Fruit fly (Drosophila melanogaster) whole organism, embryonic: ENCODE results near the gene CG33654.

Source experiments
- Ada2b ChIP-seq: fragments of 200-800 bp; sonication (Bioruptor generic); IDR thresholded peaks from 2 replicates; pipeline ENCODE4 v1.3.6; 2022; ENCODE audit warnings: missing biosample characterization, missing genetic modification characterization
- Bteb2 ChIP-seq: fragments of 200-800 bp; sonication (Bioruptor generic); optimal IDR thresholded peaks from 2 replicates; lab custom pipeline; 2016; ENCODE audit warnings: missing biosample characterization, missing genetic modification characterization
- CG1024 ChIP-seq: fragments of 200-800 bp; sonication (Bioruptor generic); IDR thresholded peaks from 2 replicates; pipeline ENCODE4 v1.3.6; 2022; ENCODE audit warnings: missing biosample characterization, missing genetic modification characterization
- CG11093 ChIP-seq: fragments of 200-800 bp; sonication (Bioruptor generic); IDR thresholded peaks from 3 replicates; pipeline ENCODE4 v1.3.6; 2022; ENCODE audit warnings: missing biosample characterization, missing genetic modification characterization
- CG12104 ChIP-seq: fragments of 200-800 bp; sonication (Bioruptor generic); optimal IDR thresholded peaks from 3 replicates; lab custom pipeline; 2016; ENCODE audit warnings: missing biosample characterization, missing genetic modification characterization
- CG15073 ChIP-seq: fragments of 200-800 bp; sonication (Bioruptor generic); optimal IDR thresholded peaks from 2 replicates; lab custom pipeline; 2016; ENCODE audit warnings: missing biosample characterization, missing genetic modification characterization
- CG2712 ChIP-seq: fragments of 200-800 bp; optimal IDR thresholded peaks from 3 replicates; lab custom pipeline; 2019; ENCODE audit warnings: missing biosample characterization, mild to moderate bottlenecking, missing genetic modification characterization, moderate library complexity
- CG3163 ChIP-seq: fragments of 200-800 bp; sonication (Bioruptor generic); optimal IDR thresholded peaks from 3 replicates; lab custom pipeline; 2016; ENCODE audit warnings: missing biosample characterization, missing genetic modification characterization
- CG33557 ChIP-seq: fragments of 200-800 bp; sonication (Bioruptor generic); optimal IDR thresholded peaks from 2 replicates; lab custom pipeline; 2019; ENCODE audit warnings: missing biosample characterization, mild to moderate bottlenecking, missing genetic modification characterization, moderate library complexity
- CG3995 ChIP-seq: fragments of 200-800 bp; sonication (Bioruptor generic); optimal IDR thresholded peaks from 3 replicates; lab custom pipeline; 2016; ENCODE audit warnings: missing biosample characterization, missing genetic modification characterization
- CG4360 ChIP-seq: fragments of 200-800 bp; sonication (Bioruptor generic); IDR thresholded peaks from 2 replicates; pipeline ENCODE4 v1.3.6; 2022; ENCODE audit warnings: missing biosample characterization, missing genetic modification characterization
- CG4854 ChIP-seq: fragments of 200-800 bp; sonication (Bioruptor generic); optimal IDR thresholded peaks from 2 replicates; lab custom pipeline; 2016; ENCODE audit warnings: missing biosample characterization, missing genetic modification characterization, inconsistent platforms
- CG5180 ChIP-seq: fragments of 200-800 bp; sonication (Bioruptor generic); optimal IDR thresholded peaks from 3 replicates; lab custom pipeline; 2017; ENCODE audit warnings: missing biosample characterization, missing genetic modification characterization, mild to moderate bottlenecking, moderate library complexity, missing genetic modification reagents
- CG5245 ChIP-seq: fragments of 200-800 bp; sonication (Bioruptor generic); optimal IDR thresholded peaks from 3 replicates; lab custom pipeline; 2016; ENCODE audit warnings: missing biosample characterization, missing genetic modification characterization
- CG6813 ChIP-seq: fragments of 200-800 bp; sonication (Bioruptor generic); optimal IDR thresholded peaks from 2 replicates; lab custom pipeline; 2017; ENCODE audit warnings: missing biosample characterization, missing genetic modification characterization, mild to moderate bottlenecking, moderate library complexity, missing genetic modification reagents
- CG8290 ChIP-seq, 3 experiments: fragments of 200-800 bp; sonication (Bioruptor generic); optimal IDR thresholded peaks; 2 replicates each; lab custom pipeline; 2016 to 2019; ENCODE audit warnings: missing biosample characterization in 3 of 3, missing genetic modification characterization in 3 of 3, mild to moderate bottlenecking in 2 of 3, moderate library complexity in 1 of 3
- D ChIP-seq, 2 experiments: fragments of 200-800 bp in 1 of 2; fragments of >200 bp in 1 of 2; sonication (Bioruptor generic) in 1 of 2; optimal IDR thresholded peaks; 2 replicates in 1 of 2; 3 replicates in 1 of 2; lab custom pipeline; 2017; ENCODE audit warnings: mild to moderate bottlenecking in 1 of 2, missing biosample characterization in 1 of 2, missing genetic modification characterization in 1 of 2, missing genetic modification reagents in 1 of 2
- Dfd ChIP-seq, 2 experiments: fragments of >200 bp; optimal IDR thresholded peaks; 2 replicates each; lab custom pipeline; 2017; ENCODE audit warnings: missing biosample characterization in 2 of 2, missing genetic modification characterization in 2 of 2
- Doc2 ChIP-seq: fragments of 200-800 bp; sonication (Bioruptor generic); IDR thresholded peaks from 2 replicates; pipeline ENCODE4 v1.3.6; 2022; ENCODE audit warnings: missing biosample characterization, missing genetic modification characterization
- Dp ChIP-seq: fragments of 200-800 bp; sonication (Bioruptor generic); optimal IDR thresholded peaks from 2 replicates; lab custom pipeline; 2018; ENCODE audit warnings: missing biosample characterization, mild to moderate bottlenecking, missing genetic modification characterization, moderate library complexity
- Hand ChIP-seq: fragments of 200-800 bp; sonication (Bioruptor generic); optimal IDR thresholded peaks from 2 replicates; lab custom pipeline; 2017; ENCODE audit warnings: mild to moderate bottlenecking, missing biosample characterization, missing genetic modification reagents, missing genetic modification characterization
- Med ChIP-seq: fragments of 200-800 bp; sonication (Bioruptor generic); peaks from one replicate; lab custom pipeline; 2016; ENCODE audit warnings: missing biosample characterization, missing genetic modification characterization, mild to moderate bottlenecking, inconsistent platforms, moderate library complexity
- Nf-YB ChIP-seq: fragments of 200-800 bp; sonication (Bioruptor generic); optimal IDR thresholded peaks from 3 replicates; lab custom pipeline; 2019; ENCODE audit warnings: missing biosample characterization, mild to moderate bottlenecking, missing genetic modification characterization, moderate library complexity
- YL-1 ChIP-seq: fragments of 200-800 bp; sonication (Bioruptor generic); optimal IDR thresholded peaks from 3 replicates; lab custom pipeline; 2017; ENCODE audit warnings: missing biosample characterization, mild to moderate bottlenecking, missing genetic modification characterization
- abd-A ChIP-seq: fragments of 200-800 bp; sonication (Bioruptor generic); optimal IDR thresholded peaks from 3 replicates; lab custom pipeline; 2019; ENCODE audit warnings: missing biosample characterization, mild to moderate bottlenecking, missing genetic modification characterization, moderate library complexity
- ac ChIP-seq: fragments of 200-800 bp; sonication (Bioruptor generic); optimal IDR thresholded peaks from 3 replicates; lab custom pipeline; 2017; ENCODE audit warnings: missing biosample characterization, mild to moderate bottlenecking, missing genetic modification characterization
- al ChIP-seq: fragments of 200-800 bp; sonication (Bioruptor generic); IDR thresholded peaks from 2 replicates; pipeline ENCODE4 v1.3.6; 2022; ENCODE audit warnings: missing biosample characterization, missing genetic modification characterization
- bigmax ChIP-seq: fragments of 200-800 bp; sonication (Bioruptor generic); optimal IDR thresholded peaks from 2 replicates; lab custom pipeline; 2018; ENCODE audit warnings: missing biosample characterization, mild to moderate bottlenecking, missing genetic modification characterization
- chinmo ChIP-seq: fragments of 200-800 bp; sonication (Bioruptor generic); IDR thresholded peaks from 4 replicates; pipeline ENCODE4 v1.3.6; 2022; ENCODE audit warnings: missing biosample characterization, missing genetic modification characterization; ENCODE audit not compliant: partially characterized antibody
- crol ChIP-seq: fragments of 200-800 bp; sonication (Bioruptor generic); IDR thresholded peaks from 2 replicates; pipeline ENCODE4 v1.3.6; 2022; ENCODE audit warnings: missing biosample characterization, missing genetic modification characterization
- cwo ChIP-seq: fragments of 200-800 bp; sonication (Bioruptor generic); optimal IDR thresholded peaks from 3 replicates; lab custom pipeline; 2017; ENCODE audit warnings: missing biosample characterization, missing genetic modification characterization, mild to moderate bottlenecking, moderate library complexity, missing genetic modification reagents
- ems ChIP-seq: fragments of 200-800 bp; sonication (Bioruptor generic); optimal IDR thresholded peaks from 3 replicates; lab custom pipeline; 2016; ENCODE audit warnings: missing biosample characterization, missing genetic modification characterization
- eve ChIP-seq, 2 experiments: fragments of >200 bp; optimal IDR thresholded peaks; 2 replicates each; lab custom pipeline; 2017; ENCODE audit warnings: missing biosample characterization in 2 of 2, missing genetic modification characterization in 2 of 2
- exex ChIP-seq: fragments of 200-800 bp; sonication (Bioruptor generic); optimal IDR thresholded peaks from 4 replicates; lab custom pipeline; 2018; ENCODE audit warnings: missing biosample characterization, mild to moderate bottlenecking, missing genetic modification characterization, moderate library complexity
- grn ChIP-seq: fragments of 200-800 bp; sonication (Bioruptor generic); optimal IDR thresholded peaks from 3 replicates; lab custom pipeline; 2017; ENCODE audit warnings: missing biosample characterization, missing genetic modification characterization
- ham ChIP-seq: fragments of 200-800 bp; sonication (Bioruptor generic); IDR thresholded peaks from 2 replicates; pipeline ENCODE4 v1.3.6; 2022; ENCODE audit warnings: missing biosample characterization, missing genetic modification characterization
- ind ChIP-seq: fragments of 200-800 bp; sonication (Bioruptor generic); optimal IDR thresholded peaks from 3 replicates; lab custom pipeline; 2016; ENCODE audit warnings: missing biosample characterization, missing genetic modification characterization
- insv ChIP-seq, 2 experiments: fragments of 200-800 bp; sonication (Bioruptor generic); optimal IDR thresholded peaks; 3 replicates each; lab custom pipeline; 2016 to 2018; ENCODE audit warnings: missing biosample characterization in 2 of 2, missing genetic modification characterization in 2 of 2
- inv ChIP-seq: fragments of 200-800 bp; sonication (Bioruptor generic); IDR thresholded peaks from 2 replicates; pipeline ENCODE4 v1.3.6; 2022; ENCODE audit warnings: missing biosample characterization, missing genetic modification characterization; ENCODE audit not compliant: partially characterized antibody
- ken ChIP-seq: fragments of 200-800 bp; sonication (Bioruptor generic); IDR thresholded peaks from 3 replicates; pipeline ENCODE4 v1.3.6; 2022; ENCODE audit warnings: missing biosample characterization, missing genetic modification characterization
- mirr ChIP-seq: fragments of 200-800 bp; sonication (Bioruptor generic); optimal IDR thresholded peaks from 3 replicates; lab custom pipeline; 2018; ENCODE audit warnings: missing biosample characterization, mild to moderate bottlenecking, missing genetic modification characterization
- pfk ChIP-seq: fragments of 200-800 bp; sonication (Bioruptor generic); optimal IDR thresholded peaks from 2 replicates; lab custom pipeline; 2018; ENCODE audit warnings: missing biosample characterization, mild to moderate bottlenecking, missing genetic modification characterization, moderate library complexity
- sd ChIP-seq: fragments of 200-800 bp; sonication (Bioruptor generic); optimal IDR thresholded peaks from 3 replicates; lab custom pipeline; 2018; ENCODE audit warnings: missing biosample characterization, mild to moderate bottlenecking, missing genetic modification characterization, moderate library complexity
- shn ChIP-seq: fragments of 200-800 bp; sonication (Bioruptor generic); optimal IDR thresholded peaks from 3 replicates; lab custom pipeline; 2016; ENCODE audit warnings: missing biosample characterization, missing genetic modification characterization
- sim ChIP-seq: fragments of 200-800 bp; sonication (Bioruptor generic); IDR thresholded peaks from 2 replicates; pipeline ENCODE4 v1.3.6; 2022; ENCODE audit warnings: missing biosample characterization, missing genetic modification characterization
- tll ChIP-seq, 2 experiments: fragments of 200-800 bp in 1 of 2; fragments of >200 bp in 1 of 2; sonication (Bioruptor generic) in 1 of 2; optimal IDR thresholded peaks; 2 replicates each; lab custom pipeline; 2017 to 2019; ENCODE audit warnings: missing biosample characterization in 2 of 2, missing genetic modification characterization in 2 of 2, mild to moderate bottlenecking in 1 of 2, moderate library complexity in 1 of 2
- vnd ChIP-seq: fragments of 200-800 bp; sonication (Bioruptor generic); IDR thresholded peaks from 3 replicates; pipeline ENCODE4 v1.3.6; 2022; ENCODE audit warnings: missing biosample characterization, missing genetic modification characterization; ENCODE audit not compliant: partially characterized antibody

CG33654 gene

DNA sequence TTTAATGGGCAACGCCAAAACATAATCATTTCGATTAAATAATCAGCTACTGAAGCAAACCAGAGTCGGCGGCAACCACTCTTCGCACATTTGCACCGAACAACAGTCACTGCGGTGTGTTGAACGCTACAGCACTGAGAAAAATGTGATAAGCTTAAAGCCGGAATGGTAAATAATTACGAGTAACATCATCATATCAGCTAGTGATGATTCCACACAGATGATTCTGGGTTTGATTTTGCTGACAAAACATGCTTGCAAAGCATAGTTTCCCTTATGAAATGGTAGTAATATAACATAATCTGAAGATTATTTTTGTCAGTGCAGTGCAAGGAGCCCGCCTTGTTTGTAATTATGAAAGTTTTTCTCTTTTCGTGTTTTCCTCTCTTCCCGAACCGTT, 15.1 kb upstream of the CG33654 start (continued):
- TF ChIP-seq ham (GFP tag; lab: Robert Waterston, UW) (no peak), CG11093 (GFP tag; lab: Robert Waterston, UW) (no peak), pfk (GFP tag; lab: Kevin White, UChicago) (no peak), ind (peak; percentile 35), Bteb2 (GFP tag; lab: Kevin White, UChicago) (no peak), al (no peak), CG4360 (GFP tag; lab: Robert Waterston, UW) (no peak), bigmax (GFP tag; lab: Kevin White, UChicago) (no peak), Ada2b (no peak; the same call in 1 of the 2 replicates), CG4854 (no peak), crol (GFP tag; lab: Robert Waterston, UW) (no peak), CG3995 (GFP tag; lab: Kevin White, UChicago) (no peak), CG8290 (GFP tag; optimal IDR thresholded peaks at IDR 0.05; lab: Kevin White, UChicago) (no peak), CG8290 (tag; optimal IDR thresholded peaks at IDR 0.05; lab: Kevin White, UChicago) (peak in 1 of 2 experiments; percentile 61), ac (no peak), insv (GFP tag; optimal IDR thresholded peaks at IDR 0.05; lab: Kevin White, UChicago) (no peak), YL-1 (GFP tag; lab: Kevin White, UChicago) (no peak), ken (GFP tag; lab: Robert Waterston, UW) (no peak; the same call in 2 of the 3 replicates), Dp (GFP tag; lab: Kevin White, UChicago) (no peak), ems (no peak), vnd (GFP tag; lab: Robert Waterston, UW) (no peak), Dfd (GFP tag; optimal IDR thresholded peaks at IDR 0.05; lab: Kevin White, UChicago) (no peak), CG1024 (0 out of 2 replicates have a peak, but pooled peaks have one; percentile 35), sim (GFP tag; lab: Robert Waterston, UW) (0 out of 2 replicates have a peak, but pooled peaks have one; percentile 40)

DNA sequence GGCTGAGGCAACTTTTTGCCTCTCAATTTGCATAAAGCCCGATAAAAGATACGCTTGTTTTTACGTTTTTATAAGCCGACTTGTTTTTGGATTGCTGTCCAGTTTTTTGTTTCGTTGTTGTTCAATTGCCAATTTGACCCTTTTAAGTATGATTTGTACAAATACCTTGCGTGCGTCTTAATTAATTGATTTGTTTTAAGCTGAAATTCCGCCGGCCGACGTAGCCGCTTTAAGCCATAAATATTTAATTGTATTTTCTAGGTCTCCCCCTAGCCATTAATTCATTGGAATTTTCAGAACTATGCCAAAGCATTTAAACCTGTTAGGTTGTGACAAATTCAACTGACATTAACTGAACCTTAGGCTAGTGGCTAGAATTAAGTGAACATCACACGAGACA, 13.6 kb upstream of the CG33654 start:
- TF ChIP-seq CG5180 (GFP tag; lab: Kevin White, UChicago) = no peak
- peak; percentile 94 for TF ChIP-seq sd (tag; lab: Kevin White, UChicago)
- TF ChIP-seq chinmo (GFP tag; lab: Robert Waterston, UW) = peak; percentile 43; the same call in 1 of the 4 replicates
- peak; percentile 43 for TF ChIP-seq abd-A

DNA sequence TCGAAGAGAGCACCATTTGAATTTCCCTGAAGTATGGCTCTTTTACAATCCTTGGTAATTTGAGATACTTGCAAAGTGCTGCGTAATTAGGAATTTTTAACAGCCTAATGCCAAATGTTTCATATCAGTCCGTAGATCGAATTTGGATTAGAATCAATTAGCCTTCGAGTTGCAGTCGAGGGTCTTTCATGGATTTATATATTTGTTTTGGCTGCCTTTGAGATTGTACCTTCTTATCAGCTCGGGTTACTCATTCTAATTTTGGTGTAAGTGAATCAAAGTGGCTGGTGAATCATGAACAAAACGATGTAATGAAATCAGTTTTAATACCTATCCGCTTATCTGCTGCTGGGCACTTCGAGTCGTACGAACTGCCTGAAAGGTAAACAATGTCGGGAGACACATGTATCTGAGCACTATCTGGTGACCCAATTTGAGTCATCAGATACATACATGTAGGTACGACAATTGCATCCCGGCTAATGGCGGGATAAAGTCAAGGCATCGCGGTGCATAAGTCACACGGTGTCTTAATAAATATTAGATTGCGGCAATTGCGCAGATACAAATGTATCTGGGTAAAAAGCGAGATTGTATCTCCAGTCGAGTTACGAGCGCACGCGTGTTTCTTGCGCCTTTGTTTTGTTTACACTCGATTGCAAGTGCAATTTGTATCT, 12.8 kb upstream of the CG33654 start:
- TF ChIP-seq cwo (GFP tag; lab: Kevin White, UChicago) (peak; percentile 2), CG12104 (GFP tag; lab: Kevin White, UChicago) (no peak), mirr (GFP tag; lab: Kevin White, UChicago) (no peak), Doc2 (no peak), tll (GFP tag; optimal IDR thresholded peaks at IDR 0.05; lab: Kevin White, UChicago) (peak in 1 of 2 experiments; percentile 65), grn (GFP tag; lab: Kevin White, UChicago) (peak; percentile 86), shn (GFP tag; lab: Kevin White, UChicago) (no peak), CG5245 (GFP tag; lab: Kevin White, UChicago) (no peak), CG6813 (no peak), CG33557 (GFP tag; lab: Kevin White, UChicago) (no peak), CG3163 (GFP tag; lab: Kevin White, UChicago) (no peak), Med (GFP tag; lab: Kevin White, UChicago) (peak; percentile 38), inv (GFP tag; lab: Robert Waterston, UW) (no peak), exex (tag; lab: Kevin White, UChicago) (peak; percentile 65), CG2712 (no peak), Hand (GFP tag; lab: Kevin White, UChicago) (no peak), Nf-YB (GFP tag; lab: Kevin White, UChicago) (no peak), eve (GFP tag; optimal IDR thresholded peaks at IDR 0.05; lab: Kevin White, UChicago) (peak in 1 of 2 experiments; percentile 69), D (optimal IDR thresholded peaks at IDR 0.05; lab: Kevin White, UChicago) (no peak), D (GFP tag; optimal IDR thresholded peaks at IDR 0.05; lab: Kevin White, UChicago) (no peak), CG15073 (GFP tag; lab: Kevin White, UChicago) (no peak)
